Worm (Caenorhabditis elegans): ENCODE measurements around the gene scl-1.

ce11 chrIV:13009507-13009906 lies 46.6 kb upstream of the scl-1 start:
- TF ChIP-seq fkh-10 (GFP tag; optimal IDR thresholded peaks at IDR 0.05) (no peak), ztf-11 (tag; optimal IDR thresholded peaks at IDR 0.05) (no peak), nhr-237 (tag; optimal IDR thresholded peaks at IDR 0.05) (no peak), nhr-11 (tag; optimal IDR thresholded peaks at IDR 0.05) (no peak), skn-1 (tag; optimal IDR thresholded peaks at IDR 0.05) (no peak), fkh-2 (tag; optimal IDR thresholded peaks at IDR 0.05) (no peak), ZK546.5 (tag; optimal IDR thresholded peaks at IDR 0.05) (no peak), ztf-4 (tag; optimal IDR thresholded peaks at IDR 0.05) (no peak), elt-2 (tag; optimal IDR thresholded peaks at IDR 0.05) (no peak), nhr-76 (tag; optimal IDR thresholded peaks at IDR 0.05) (no peak), pqm-1 (tag; optimal IDR thresholded peaks at IDR 0.05) (no peak), tbx-2 (tag; optimal IDR thresholded peaks at IDR 0.05) (no peak), nhr-77 (tag; optimal IDR thresholded peaks at IDR 0.05) (no peak), nhr-12 (tag; optimal IDR thresholded peaks at IDR 0.05) (no peak)

Measured in whole organism, L3 larva.